Worm (Caenorhabditis elegans) whole organism, early embryonic: ENCODE results near the gene rfl-1.

ENCODE experiments used
- F13C5.2 ChIP-seq: sonication (generic microtip); optimal IDR thresholded peaks from 2 replicates; lab custom pipeline; 2017; ENCODE audit warnings: mild to moderate bottlenecking, missing genetic modification characterization, inconsistent platforms, missing compliant biosample characterization
- ama-1 ChIP-seq: fragments of 150-350 bp; optimal IDR thresholded peaks from 2 replicates; lab custom pipeline; 2014
- ceh-36 ChIP-seq: sonication (generic microtip); optimal IDR thresholded peaks from 2 replicates; lab custom pipeline; 2016; ENCODE audit warnings: missing genetic modification characterization, inconsistent platforms, missing compliant biosample characterization
- hmg-4 ChIP-seq: fragments of 200-800 bp; sonication (Bioruptor generic); optimal IDR thresholded peaks from 2 replicates; lab custom pipeline; 2018; ENCODE audit warnings: mild to moderate bottlenecking, missing genetic modification characterization, missing compliant biosample characterization
- hnd-1 ChIP-seq: sonication (generic microtip); optimal IDR thresholded peaks from 2 replicates; lab custom pipeline; 2016; ENCODE audit warnings: missing genetic modification characterization, missing compliant biosample characterization
- pes-1 ChIP-seq: fragments of 200-800 bp; sonication (Bioruptor generic); IDR thresholded peaks from 2 replicates; pipeline ENCODE4 v1.3.6; 2022; ENCODE audit warnings: missing genetic modification reagents, missing genetic modification characterization, missing compliant biosample characterization
- tra-4 ChIP-seq: sonication (generic microtip); optimal IDR thresholded peaks from 2 replicates; lab custom pipeline; 2017; ENCODE audit warnings: missing genetic modification characterization, missing compliant biosample characterization

DNA sequence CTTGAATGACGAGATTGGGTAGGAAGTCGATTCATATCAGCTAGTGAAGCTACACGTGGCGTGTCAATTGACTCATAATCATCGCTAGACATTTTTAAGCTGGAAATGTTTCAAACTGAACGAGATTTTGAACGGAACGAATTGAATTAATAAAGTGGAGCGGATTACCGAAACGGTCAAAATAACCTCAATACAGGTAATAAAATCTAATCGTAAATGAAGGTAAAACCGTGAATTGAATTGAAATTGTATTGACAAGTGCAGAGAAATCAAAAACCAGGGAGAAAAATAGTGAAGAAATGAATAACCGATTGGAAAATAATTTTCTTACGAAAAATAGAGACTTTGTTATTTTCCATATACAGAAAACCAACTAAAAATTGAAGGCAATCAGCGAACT lies 8.1 kb downstream of the rfl-1 start, which contains the start of gene cyk-1:
- TF ChIP-seq pes-1 (no peak), ceh-36 (tag; lab: Kevin White, UChicago) (no peak), hnd-1 (tag; lab: Kevin White, UChicago) (no peak), ama-1 (no peak), hmg-4 (GFP tag; lab: Kevin White, UChicago) (no peak), F13C5.2 (tag; lab: Kevin White, UChicago) (no peak), tra-4 (tag; lab: Kevin White, UChicago) (no peak)
